Worm (Caenorhabditis elegans): ENCODE data around the gene alh-12.

- no peak for TF ChIP-seq fos-1 (tag; optimal IDR thresholded peaks at IDR 0.05)
- TF ChIP-seq dmd-6 (GFP tag; IDR thresholded peaks at IDR 0.05) = no peak
- TF ChIP-seq rbr-2 (tag; optimal IDR thresholded peaks at IDR 0.05) = no peak
- no peak for TF ChIP-seq mdl-1 (tag; optimal IDR thresholded peaks at IDR 0.05)
- no peak for TF ChIP-seq ama-1 (optimal IDR thresholded peaks at IDR 0.05)
- TF ChIP-seq lin-29 (GFP tag; IDR thresholded peaks at IDR 0.05) = no peak
- no peak for TF ChIP-seq aly-2 (tag; optimal IDR thresholded peaks at IDR 0.05)
- no peak for TF ChIP-seq nhr-76 (tag; optimal IDR thresholded peaks at IDR 0.05)
- TF ChIP-seq nhr-11 (tag; optimal IDR thresholded peaks at IDR 0.05) = no peak
- no peak for TF ChIP-seq zag-1 (tag; optimal IDR thresholded peaks at IDR 0.05)
These were observed 5.0 kb downstream of the alh-12 start, which contains the start of the genes fipr-19 and fipr-18 for ce11 chrIII:7458846-7459365.

All from whole organism, L4 larva.